Worm (Caenorhabditis elegans) whole organism, L1 larva: ENCODE measurements around the gene R10F2.5.

Experiments used
- C16A3.4 ChIP-seq: fragments of 150-350 bp; optimal IDR thresholded peaks from 2 replicates; lab custom pipeline; 2014; ENCODE audit warnings: missing biosample characterization, missing genetic modification characterization
- F16B12.6 ChIP-seq: fragments of 150-350 bp; optimal IDR thresholded peaks from 2 replicates; lab custom pipeline; 2014; ENCODE audit warnings: missing biosample characterization, missing genetic modification characterization
- ama-1 ChIP-seq: fragments of 150-350 bp; optimal IDR thresholded peaks from 2 replicates; lab custom pipeline; 2014
- blmp-1 ChIP-seq: fragments of 150-350 bp; optimal IDR thresholded peaks from 2 replicates; lab custom pipeline; 2014; ENCODE audit warnings: missing biosample characterization, missing genetic modification characterization
- ceh-8 ChIP-seq: fragments of 200-800 bp; sonication (Bioruptor generic); optimal IDR thresholded peaks from 2 replicates; lab custom pipeline; 2018; ENCODE audit warnings: mild to moderate bottlenecking, missing genetic modification characterization, moderate library complexity, missing compliant biosample characterization
- ceh-90 ChIP-seq: sonication (generic microtip); optimal IDR thresholded peaks from 2 replicates; lab custom pipeline; 2016; ENCODE audit warnings: missing genetic modification characterization, missing compliant biosample characterization
- ces-1 ChIP-seq: fragments of 150-350 bp; optimal IDR thresholded peaks from 2 replicates; lab custom pipeline; 2014; ENCODE audit warnings: missing biosample characterization, missing genetic modification reagents, missing genetic modification characterization
- efl-1 ChIP-seq, 4 experiments: fragments of 150-350 bp; optimal IDR thresholded peaks in 3 of 4; peaks in 1 of 4; 1 replicate in 1 of 4; 2 replicates in 3 of 4; lab custom pipeline; 2014; ENCODE audit warnings: missing biosample characterization in 2 of 4, missing genetic modification characterization in 2 of 4, missing genetic modification reagents in 2 of 4
- elt-2 ChIP-seq: sonication (generic microtip); optimal IDR thresholded peaks from 2 replicates; lab custom pipeline; 2016; ENCODE audit warnings: missing genetic modification characterization, mild to moderate bottlenecking, inconsistent platforms, missing compliant biosample characterization, missing genetic modification reagents
- fkh-10 ChIP-seq: sonication (generic microtip); optimal IDR thresholded peaks from 2 replicates; lab custom pipeline; 2017; ENCODE audit warnings: missing biosample characterization, missing genetic modification reagents, missing genetic modification characterization
- grh-1 ChIP-seq: fragments of 200-800 bp; sonication (Bioruptor generic); IDR thresholded peaks from 2 replicates; pipeline ENCODE4 v1.3.6; 2022; ENCODE audit warnings: missing genetic modification reagents, missing genetic modification characterization, missing compliant biosample characterization
- hlh-4 ChIP-seq: sonication (generic microtip); optimal IDR thresholded peaks from 2 replicates; lab custom pipeline; 2016; ENCODE audit warnings: mild to moderate bottlenecking, missing genetic modification characterization, missing compliant biosample characterization
- hpl-2 ChIP-seq: fragments of 150-350 bp; optimal IDR thresholded peaks from 2 replicates; lab custom pipeline; 2014; ENCODE audit warnings: missing biosample characterization, missing genetic modification reagents, missing genetic modification characterization
- irx-1 ChIP-seq: sonication (generic microtip); optimal IDR thresholded peaks from 2 replicates; lab custom pipeline; 2016; ENCODE audit warnings: missing genetic modification characterization, missing compliant biosample characterization
- isw-1 ChIP-seq: fragments of 200-800 bp; sonication (Bioruptor generic); IDR thresholded peaks from 2 replicates; pipeline ENCODE4 v1.3.6; 2022; ENCODE audit warnings: missing genetic modification characterization, missing compliant biosample characterization
- lin-14 ChIP-seq: fragments of 200-800 bp; sonication (Bioruptor generic); optimal IDR thresholded peaks from 2 replicates; lab custom pipeline; 2018; ENCODE audit warnings: mild to moderate bottlenecking, missing genetic modification characterization, moderate library complexity, missing compliant biosample characterization
- lin-15B ChIP-seq: fragments of 150-350 bp; sonication (generic microtip); optimal IDR thresholded peaks from 3 replicates; lab custom pipeline; 2014; ENCODE audit warnings: missing biosample characterization, missing genetic modification characterization
- lsy-2 ChIP-seq, 2 experiments: fragments of 150-350 bp; optimal IDR thresholded peaks; 2 replicates each; lab custom pipeline; 2014; ENCODE audit warnings: missing biosample characterization in 2 of 2, missing genetic modification characterization in 2 of 2
- mab-9 ChIP-seq: fragments of 200-800 bp; sonication (Bioruptor generic); IDR thresholded peaks from 2 replicates; pipeline ENCODE4 v1.3.6; 2022; ENCODE audit warnings: missing genetic modification reagents, missing genetic modification characterization, missing compliant biosample characterization
- mdl-1 ChIP-seq, 2 experiments: fragments of 150-350 bp; optimal IDR thresholded peaks; 2 replicates each; lab custom pipeline; 2014 to 2017; ENCODE audit warnings: missing biosample characterization in 2 of 2, missing genetic modification characterization in 2 of 2, inconsistent platforms in 1 of 2
- nhr-11 ChIP-seq: fragments of 150-350 bp; optimal IDR thresholded peaks from 2 replicates; lab custom pipeline; 2014; ENCODE audit warnings: missing biosample characterization, missing genetic modification characterization
- nhr-12 ChIP-seq: sonication (generic microtip); optimal IDR thresholded peaks from 2 replicates; lab custom pipeline; 2017; ENCODE audit warnings: missing biosample characterization, missing genetic modification characterization
- nhr-19 ChIP-seq: fragments of 200-800 bp; sonication (Bioruptor generic); conservative IDR thresholded peaks from 2 replicates; pipeline ENCODE4 v1.3.6; 2022; ENCODE audit warnings: missing genetic modification characterization, missing compliant biosample characterization
- nhr-28 ChIP-seq: fragments of 150-350 bp; optimal IDR thresholded peaks from 2 replicates; lab custom pipeline; 2014; ENCODE audit warnings: missing biosample characterization, missing genetic modification characterization
- nhr-76 ChIP-seq: sonication (generic microtip); optimal IDR thresholded peaks from 2 replicates; lab custom pipeline; 2017; ENCODE audit warnings: missing biosample characterization, missing genetic modification characterization
- nhr-77 ChIP-seq: fragments of 150-350 bp; optimal IDR thresholded peaks from 2 replicates; lab custom pipeline; 2014; ENCODE audit warnings: missing biosample characterization, missing genetic modification characterization
- nhr-84 ChIP-seq: sonication (generic microtip); optimal IDR thresholded peaks from 2 replicates; lab custom pipeline; 2017; ENCODE audit warnings: missing biosample characterization, missing genetic modification characterization
- nhr-85 ChIP-seq: sonication (generic microtip); peaks from one replicate; lab custom pipeline; 2016; ENCODE audit warnings: missing genetic modification characterization, inconsistent platforms, missing compliant biosample characterization
- nhr-90 ChIP-seq: sonication (generic microtip); optimal IDR thresholded peaks from 2 replicates; lab custom pipeline; 2016; ENCODE audit warnings: mild to moderate bottlenecking, missing genetic modification characterization, missing compliant biosample characterization; ENCODE audit not compliant: poor library complexity
- pag-3 ChIP-seq: sonication (generic microtip); optimal IDR thresholded peaks from 2 replicates; lab custom pipeline; 2017; ENCODE audit warnings: missing genetic modification characterization, mild to moderate bottlenecking, missing compliant biosample characterization, antibody characterized with exemption, borderline replicate concordance; ENCODE audit not compliant: insufficient read depth
- pqm-1 ChIP-seq: sonication (generic microtip); optimal IDR thresholded peaks from 3 replicates; lab custom pipeline; 2017; ENCODE audit warnings: missing biosample characterization, missing genetic modification characterization
- sox-4 ChIP-seq: sonication (generic microtip); optimal IDR thresholded peaks from 2 replicates; lab custom pipeline; 2016; ENCODE audit warnings: missing genetic modification characterization, missing compliant biosample characterization
- tbx-2 ChIP-seq: sonication (generic microtip); optimal IDR thresholded peaks from 2 replicates; lab custom pipeline; 2016; ENCODE audit warnings: missing genetic modification characterization, missing compliant biosample characterization
- tlp-1 ChIP-seq: fragments of 150-350 bp; optimal IDR thresholded peaks from 2 replicates; lab custom pipeline; 2014; ENCODE audit warnings: missing biosample characterization, missing genetic modification characterization
- unc-130 ChIP-seq: fragments of 150-350 bp; optimal IDR thresholded peaks from 2 replicates; lab custom pipeline; 2017; ENCODE audit warnings: missing biosample characterization, missing genetic modification characterization, inconsistent platforms
- unc-62 ChIP-seq: fragments of 150-350 bp; optimal IDR thresholded peaks from 2 replicates; lab custom pipeline; 2014; ENCODE audit warnings: missing biosample characterization, missing genetic modification reagents, missing genetic modification characterization
- unc-86 ChIP-seq: sonication (generic microtip); optimal IDR thresholded peaks from 2 replicates; lab custom pipeline; 2016; ENCODE audit warnings: missing genetic modification characterization, missing compliant biosample characterization
- unc-98 ChIP-seq: fragments of 200-800 bp; sonication (Bioruptor generic); IDR thresholded peaks from 2 replicates; pipeline ENCODE4 v1.3.6; 2022; ENCODE audit warnings: missing genetic modification characterization, missing compliant biosample characterization
- vab-15 ChIP-seq: sonication (generic microtip); optimal IDR thresholded peaks from 2 replicates; lab custom pipeline; 2017; ENCODE audit warnings: missing genotype, mild to moderate bottlenecking, missing genetic modification characterization, missing compliant biosample characterization
- xbp-1 ChIP-seq: sonication (generic microtip); optimal IDR thresholded peaks from 2 replicates; lab custom pipeline; 2016; ENCODE audit warnings: missing genetic modification characterization, missing compliant biosample characterization
- zag-1 ChIP-seq: fragments of 150-350 bp; optimal IDR thresholded peaks from 2 replicates; lab custom pipeline; 2014; ENCODE audit warnings: missing biosample characterization, missing genetic modification characterization
- zip-4 ChIP-seq: fragments of 200-800 bp; sonication (Bioruptor generic); optimal IDR thresholded peaks from 2 replicates; lab custom pipeline; 2018; ENCODE audit warnings: mild to moderate bottlenecking, missing genetic modification characterization, moderate library complexity, missing compliant biosample characterization

The R10F2.5 gene

DNA sequence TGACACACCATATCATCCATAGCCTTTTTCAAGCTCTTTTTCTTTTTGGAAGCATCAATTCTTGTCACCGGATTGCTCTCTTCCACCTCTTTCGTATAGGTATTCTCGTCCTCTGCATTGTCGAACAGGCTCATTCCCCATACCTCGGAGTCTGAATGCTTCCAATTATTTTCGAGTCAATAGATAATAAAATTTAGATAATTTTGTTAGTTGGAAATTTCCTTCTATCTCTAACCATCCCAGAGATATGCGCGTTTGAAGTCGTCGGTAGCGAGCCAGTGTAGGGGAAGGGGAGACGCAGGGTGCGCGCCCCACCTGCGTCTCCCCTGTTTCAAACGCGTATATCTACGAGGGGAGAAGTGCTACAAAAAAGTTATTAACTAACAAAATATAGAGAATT is 3.7 kb downstream of the R10F2.5 start:
- no peak for TF ChIP-seq elt-2 (tag; lab: Kevin White, UChicago)
- TF ChIP-seq lin-14 = peak; percentile 3

DNA sequence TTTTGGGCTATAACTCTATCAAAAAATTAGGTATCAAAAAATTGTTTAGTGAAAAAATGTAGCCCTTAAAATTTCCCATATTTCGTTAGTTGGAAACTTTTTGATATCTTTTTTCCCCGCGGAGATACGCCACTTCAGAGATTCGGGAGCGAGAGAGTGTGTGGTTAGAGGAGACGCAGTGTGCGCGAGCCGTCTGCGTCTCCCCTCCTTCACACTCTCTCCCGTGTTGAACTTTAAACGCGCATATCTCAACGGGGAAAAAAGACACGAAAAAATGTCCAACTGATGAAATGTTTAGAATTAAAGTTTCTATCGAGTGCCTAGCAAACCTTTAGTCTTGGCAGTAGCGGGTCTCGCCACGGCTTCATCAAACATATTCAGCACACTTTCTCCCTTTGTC is 4.3 kb downstream of the R10F2.5 start:
- TF ChIP-seq ceh-90 = no peak
- TF ChIP-seq efl-1 (optimal IDR thresholded peaks at IDR 0.05; lab: Kevin White, UChicago) = no peak
- TF ChIP-seq efl-1 (GFP tag; optimal IDR thresholded peaks at IDR 0.05 in 1 of 2; lab: Kevin White, UChicago) = peak in 1 of 2 experiments; percentile 88

DNA sequence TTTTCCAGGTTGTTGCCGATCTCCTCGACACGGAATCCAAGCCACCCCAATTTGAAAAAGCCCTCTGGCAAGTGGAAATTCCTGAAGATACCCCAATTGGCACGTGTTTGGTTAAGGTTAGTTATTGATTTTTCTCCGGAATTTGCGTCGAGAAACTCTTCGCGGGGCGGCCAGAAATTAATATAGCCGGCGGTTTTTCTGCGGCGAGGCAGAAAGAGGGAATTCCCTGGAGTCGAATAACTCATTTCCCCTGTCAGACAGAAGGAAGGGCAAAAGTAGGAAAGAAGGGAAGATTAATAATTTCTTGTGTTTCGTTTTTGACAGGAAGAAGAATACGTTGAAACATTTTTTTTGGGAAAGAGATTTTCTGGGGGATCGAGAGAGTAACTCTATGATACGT is 5.9 kb downstream of the R10F2.5 start:
- TF ChIP-seq ama-1 (lab: Kevin White, UChicago) = no peak
- TF ChIP-seq fkh-10 = no peak
- no peak for TF ChIP-seq unc-62 (GFP tag; lab: Kevin White, UChicago)
- TF ChIP-seq ceh-90 = no peak
- no peak for TF ChIP-seq nhr-77
- TF ChIP-seq isw-1 (GFP tag; lab: Robert Waterston, UW) = no peak
- no peak for TF ChIP-seq nhr-11 (tag; lab: Kevin White, UChicago)
- TF ChIP-seq mdl-1 (tag; optimal IDR thresholded peaks at IDR 0.05; lab: Kevin White, UChicago) = no peak
- no peak for TF ChIP-seq zip-4 (GFP tag; lab: Kevin White, UChicago)
- no peak for TF ChIP-seq ceh-8 (GFP tag; lab: Kevin White, UChicago)
- no peak for TF ChIP-seq blmp-1
- no peak for TF ChIP-seq C16A3.4 (tag; lab: Kevin White, UChicago)
- TF ChIP-seq irx-1 (tag; lab: Kevin White, UChicago) = no peak
- TF ChIP-seq sox-4 = no peak
- no peak for TF ChIP-seq unc-130 (tag; lab: Kevin White, UChicago)
- TF ChIP-seq xbp-1 (tag; lab: Kevin White, UChicago) = no peak
- no peak for TF ChIP-seq pqm-1 (tag; lab: Kevin White, UChicago)

DNA sequence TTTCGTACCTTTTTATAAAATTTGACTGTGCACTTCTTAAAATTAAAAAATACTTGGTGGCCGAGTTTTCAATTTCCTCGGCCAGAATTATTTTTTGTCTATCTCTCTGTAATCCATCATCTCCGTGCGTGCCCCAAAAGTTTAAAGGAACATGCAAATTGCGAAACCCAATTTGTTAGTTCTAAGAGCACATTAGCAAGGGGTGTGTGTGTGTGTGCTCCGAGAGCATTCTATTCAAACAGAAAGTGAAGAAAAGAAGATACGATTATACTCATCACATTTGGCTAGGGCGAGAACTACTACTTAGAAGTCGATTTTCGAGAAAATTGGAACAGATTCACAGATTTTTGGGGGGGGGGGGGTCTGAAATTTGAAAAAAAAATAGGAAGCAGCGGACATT is 10.5 kb downstream of the R10F2.5 start:
- TF ChIP-seq C16A3.4 (tag; lab: Kevin White, UChicago) (no peak), lin-14 (peak; percentile 55), hpl-2 (GFP tag; lab: Kevin White, UChicago) (no peak), nhr-76 (tag; lab: Kevin White, UChicago) (no peak), nhr-85 (tag; lab: Kevin White, UChicago) (peak; percentile 9), fkh-10 (peak; percentile 54), ces-1 (GFP tag; lab: Kevin White, UChicago) (peak; percentile 74)

DNA sequence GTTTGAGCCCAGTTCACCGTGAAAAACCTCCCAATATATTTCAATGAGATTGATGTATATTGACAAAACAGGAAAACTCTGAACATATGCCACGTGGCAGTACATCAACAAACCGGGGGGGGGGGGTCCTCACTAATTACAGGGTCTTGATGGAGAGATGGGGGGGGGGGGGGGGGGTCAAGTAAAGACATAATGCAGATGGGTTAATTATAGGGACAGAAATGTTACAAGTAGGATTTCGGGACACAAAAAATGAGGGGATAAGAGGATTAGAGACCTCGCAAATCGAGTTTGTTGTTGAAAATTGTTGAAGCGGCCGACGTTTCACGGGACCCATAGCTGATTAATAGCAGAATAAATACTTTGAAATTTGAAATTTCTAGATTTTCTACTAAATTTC is 11.6 kb downstream of the R10F2.5 start:
- TF ChIP-seq nhr-28 (tag; lab: Kevin White, UChicago) = no peak
- TF ChIP-seq nhr-77 = no peak
- no peak for TF ChIP-seq pag-3
- TF ChIP-seq tlp-1 (tag; lab: Kevin White, UChicago) = no peak
- TF ChIP-seq lin-15B = no peak
- TF ChIP-seq unc-98 = no peak
- TF ChIP-seq ces-1 (GFP tag; lab: Kevin White, UChicago) = no peak
- no peak for TF ChIP-seq nhr-12 (tag; lab: Kevin White, UChicago)
- TF ChIP-seq vab-15 (tag; lab: Kevin White, UChicago) = no peak
- no peak for TF ChIP-seq nhr-90 (tag; lab: Kevin White, UChicago)
- no peak for TF ChIP-seq hlh-4 (tag; lab: Kevin White, UChicago)
- no peak for TF ChIP-seq zag-1 (tag; lab: Kevin White, UChicago)
- TF ChIP-seq lsy-2 (tag; optimal IDR thresholded peaks at IDR 0.05; lab: Kevin White, UChicago) = no peak
- TF ChIP-seq unc-86 = no peak
- no peak for TF ChIP-seq tbx-2 (tag; lab: Kevin White, UChicago)
- TF ChIP-seq nhr-84 = no peak
- TF ChIP-seq F16B12.6 = no peak
- TF ChIP-seq mab-9 = no peak
- TF ChIP-seq nhr-19 (GFP tag; lab: Robert Waterston, UW) = no peak
- no peak for TF ChIP-seq grh-1
